Worm (Caenorhabditis elegans) whole organism, L4/young adult: Measurements from ENCODE around the gene C55A6.4.

Experiments
- dao-5 ChIP-seq: sonication (generic microtip); optimal IDR thresholded peaks from 2 replicates; lab custom pipeline; 2016; ENCODE audit warnings: missing genotype, missing genetic modification characterization, moderate library complexity, missing compliant biosample characterization
- him-1 ChIP-seq: sonication (generic microtip); optimal IDR thresholded peaks from 2 replicates; lab custom pipeline; 2016; ENCODE audit warnings: missing genotype, missing genetic modification reagents, missing genetic modification characterization, missing compliant biosample characterization

DNA sequence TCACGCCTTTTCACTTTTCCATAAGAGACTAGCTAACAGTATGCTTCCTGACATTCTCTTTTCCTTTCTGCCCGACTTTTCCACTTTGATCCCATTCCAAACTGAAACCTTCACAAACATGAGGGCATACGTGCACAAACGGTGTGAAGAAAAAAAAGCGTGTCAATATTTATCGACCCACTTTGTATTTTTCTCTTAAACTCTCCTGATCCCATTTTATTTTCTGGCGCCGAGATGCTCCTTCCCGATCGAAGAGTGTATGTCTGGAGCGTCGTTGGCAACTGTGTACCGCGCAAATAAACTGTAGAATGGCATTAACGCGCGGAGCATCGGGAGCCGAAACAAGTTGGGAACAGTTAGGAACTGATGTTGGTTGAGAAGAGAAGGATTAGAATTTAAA, 11.9 kb upstream of the C55A6.4 start:
- no peak for TF ChIP-seq him-1 (tag; lab: Kevin White, UChicago)
- TF ChIP-seq dao-5 (tag; lab: Kevin White, UChicago), result no peak
